Fruit fly (Drosophila melanogaster): ENCODE results near the gene PIG-U.

dm6 chr2L:8525000-8525399 lies 10.1 kb downstream of the PIG-U start:
- TF ChIP-seq psq (optimal IDR thresholded peaks at IDR 0.05) = no peak
- TF ChIP-seq ttk (optimal IDR thresholded peaks at IDR 0.05) = no peak
- TF ChIP-seq h (optimal IDR thresholded peaks at IDR 0.05) = no peak
